Worm (Caenorhabditis elegans) whole organism, L4 larva: Measurements from ENCODE around the gene ugt-24.

Experiments
- ZK546.5 ChIP-seq, 2 experiments: sonication (generic microtip); optimal IDR thresholded peaks; 2 replicates each; lab custom pipeline; 2017; ENCODE audit warnings: missing biosample characterization in 2 of 2, missing genetic modification characterization in 2 of 2
- fos-1 ChIP-seq: fragments of 150-350 bp; optimal IDR thresholded peaks from 2 replicates; lab custom pipeline; 2014; ENCODE audit warnings: missing biosample characterization, missing genetic modification characterization
- nhr-11 ChIP-seq: fragments of 150-350 bp; optimal IDR thresholded peaks from 2 replicates; lab custom pipeline; 2014; ENCODE audit warnings: missing biosample characterization, missing genetic modification characterization
- ztf-11 ChIP-seq: fragments of 150-350 bp; optimal IDR thresholded peaks from 2 replicates; lab custom pipeline; 2014; ENCODE audit warnings: missing biosample characterization, missing genetic modification characterization

DNA sequence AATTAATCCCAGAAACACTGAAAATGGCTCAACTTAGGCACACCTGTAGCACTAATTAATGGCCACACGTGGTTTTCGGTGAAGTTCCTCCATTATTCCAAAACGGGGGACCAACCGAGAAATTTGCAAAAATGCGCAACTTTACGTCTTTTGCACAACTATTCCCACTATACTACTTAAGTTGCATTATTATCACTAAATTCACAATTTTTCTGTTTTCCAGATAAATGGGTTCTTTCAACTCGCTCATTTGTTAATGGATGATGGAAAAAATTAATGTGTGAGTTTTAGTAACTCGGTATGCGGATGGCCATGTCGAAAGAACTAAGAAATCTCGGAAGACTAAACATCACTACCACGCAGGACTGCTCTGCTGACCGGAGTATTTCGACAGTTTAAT is 44.1 kb upstream of the ugt-24 start, which contains the start of gene T13A10.64:
- no peak for TF ChIP-seq fos-1 (tag; lab: Kevin White, UChicago)
- no peak for TF ChIP-seq nhr-11 (tag; lab: Kevin White, UChicago)
- no peak for TF ChIP-seq ztf-11
- TF ChIP-seq ZK546.5 (tag; optimal IDR thresholded peaks at IDR 0.05; lab: Kevin White, UChicago) = no peak
